Worm (Caenorhabditis elegans) whole organism, midembryonic: ENCODE data around the gene F26F4.5.

ENCODE experiments used
- T22C8.4 ChIP-seq: fragments of 200-800 bp; sonication (Bioruptor generic); IDR thresholded peaks from 2 replicates; pipeline ENCODE4 v1.3.6; 2022; ENCODE audit warnings: missing genetic modification characterization, missing compliant biosample characterization
- cog-1 ChIP-seq: sonication (generic microtip); optimal IDR thresholded peaks from 2 replicates; lab custom pipeline; 2016; ENCODE audit warnings: missing genetic modification characterization, missing compliant biosample characterization
- flt-1 ChIP-seq: fragments of 200-800 bp; sonication (Bioruptor generic); IDR thresholded peaks from 2 replicates; pipeline ENCODE4 v1.3.6; 2022; ENCODE audit warnings: missing genetic modification characterization, missing compliant biosample characterization
- klf-2 ChIP-seq: fragments of 200-800 bp; sonication (Bioruptor generic); conservative IDR thresholded peaks from 2 replicates; pipeline ENCODE4 v1.3.6; 2022; ENCODE audit warnings: missing genetic modification reagents, missing genetic modification characterization, missing compliant biosample characterization
- med-1 ChIP-seq: sonication (generic microtip); optimal IDR thresholded peaks from 2 replicates; lab custom pipeline; 2017; ENCODE audit warnings: missing genetic modification characterization, mild to moderate bottlenecking, missing compliant biosample characterization, antibody characterized with exemption, missing genetic modification reagents; ENCODE audit not compliant: insufficient read depth
- ref-1 ChIP-seq: fragments of 200-800 bp; sonication (Bioruptor generic); conservative IDR thresholded peaks from 2 replicates; pipeline ENCODE4 v1.3.6; 2022; ENCODE audit warnings: missing genetic modification reagents, missing genetic modification characterization, missing compliant biosample characterization
- tab-1 ChIP-seq: fragments of 200-800 bp; sonication (Bioruptor generic); IDR thresholded peaks from 2 replicates; pipeline ENCODE4 v1.3.6; 2022; ENCODE audit warnings: missing genetic modification characterization, missing compliant biosample characterization
- ztf-23 ChIP-seq: fragments of 200-800 bp; sonication (Bioruptor generic); IDR thresholded peaks from 2 replicates; pipeline ENCODE4 v1.3.6; 2022; ENCODE audit warnings: missing genetic modification reagents, missing genetic modification characterization, missing compliant biosample characterization
- ztf-29 ChIP-seq: fragments of 200-800 bp; sonication (Bioruptor generic); IDR thresholded peaks from 2 replicates; pipeline ENCODE4 v1.3.6; 2022; ENCODE audit warnings: missing genetic modification reagents, missing genetic modification characterization, missing compliant biosample characterization

Gene F26F4.5

ce11 chrIII:4859039-4859438, 32.0 kb downstream of the F26F4.5 start, which contains the start of gene C35D10.6:
TSS of gene C35D10.6 (plus strand) at chrIII:4859339.
- TF ChIP-seq ztf-23 (GFP tag; lab: Robert Waterston, UW) (no peak), cog-1 (no peak), ref-1 (GFP tag; lab: Robert Waterston, UW) (no peak), flt-1 (GFP tag; lab: Robert Waterston, UW) (no peak), T22C8.4 (GFP tag; lab: Robert Waterston, UW) (no peak), tab-1 (GFP tag; lab: Robert Waterston, UW) (no peak), ztf-29 (GFP tag; lab: Robert Waterston, UW) (no peak), med-1 (GFP tag; lab: Kevin White, UChicago) (no peak)

- TF ChIP-seq tab-1 (GFP tag; lab: Robert Waterston, UW) (no peak), ztf-23 (GFP tag; lab: Robert Waterston, UW) (no peak), flt-1 (GFP tag; lab: Robert Waterston, UW) (no peak), med-1 (GFP tag; lab: Kevin White, UChicago) (no peak), ztf-29 (GFP tag; lab: Robert Waterston, UW) (no peak), ref-1 (GFP tag; lab: Robert Waterston, UW) (no peak), T22C8.4 (GFP tag; lab: Robert Waterston, UW) (no peak), cog-1 (no peak), klf-2 (GFP tag; lab: Robert Waterston, UW) (no peak)
Measured at ce11 chrIII:4856992-4857391, 34.1 kb downstream of the F26F4.5 start.

- no peak for TF ChIP-seq ztf-29 (GFP tag; lab: Robert Waterston, UW)
- no peak for TF ChIP-seq ref-1 (GFP tag; lab: Robert Waterston, UW)
- TF ChIP-seq T22C8.4 (GFP tag; lab: Robert Waterston, UW), result no peak
- no peak for TF ChIP-seq tab-1 (GFP tag; lab: Robert Waterston, UW)
- no peak for TF ChIP-seq med-1 (GFP tag; lab: Kevin White, UChicago)
- TF ChIP-seq flt-1 (GFP tag; lab: Robert Waterston, UW), result no peak
- TF ChIP-seq cog-1, result no peak
- no peak for TF ChIP-seq klf-2 (GFP tag; lab: Robert Waterston, UW)
- TF ChIP-seq ztf-23 (GFP tag; lab: Robert Waterston, UW), result no peak
Measured at ce11 chrIII:4856109-4856508, 34.9 kb downstream of the F26F4.5 start, which contains the start of gene C35D10.7. TSS of gene C35D10.7 (plus strand) at chrIII:4856193.

ce11 chrIII:4854918-4855317, 36.1 kb downstream of the F26F4.5 start, which contains the start of gene C35D10.8:
TSS of gene C35D10.8 (plus strand) at chrIII:4855218.
- TF ChIP-seq tab-1 (GFP tag; lab: Robert Waterston, UW) (no peak), klf-2 (GFP tag; lab: Robert Waterston, UW) (no peak), flt-1 (GFP tag; lab: Robert Waterston, UW) (no peak), ztf-29 (GFP tag; lab: Robert Waterston, UW) (no peak), ztf-23 (GFP tag; lab: Robert Waterston, UW) (no peak), T22C8.4 (GFP tag; lab: Robert Waterston, UW) (no peak)

- TF ChIP-seq T22C8.4 (GFP tag; lab: Robert Waterston, UW) (no peak), ref-1 (GFP tag; lab: Robert Waterston, UW) (no peak), flt-1 (GFP tag; lab: Robert Waterston, UW) (no peak), ztf-29 (GFP tag; lab: Robert Waterston, UW) (no peak), klf-2 (GFP tag; lab: Robert Waterston, UW) (no peak)
Measured at ce11 chrIII:4852025-4852424, 39.0 kb downstream of the F26F4.5 start, which contains the start of gene ced-4. TSS of gene ced-4 (plus strand) at chrIII:4852325.

- TF ChIP-seq flt-1 (GFP tag; lab: Robert Waterston, UW) (no peak), klf-2 (GFP tag; lab: Robert Waterston, UW) (no peak), ref-1 (GFP tag; lab: Robert Waterston, UW) (no peak), ztf-23 (GFP tag; lab: Robert Waterston, UW) (no peak), med-1 (GFP tag; lab: Kevin White, UChicago) (no peak), tab-1 (GFP tag; lab: Robert Waterston, UW) (no peak), cog-1 (no peak), T22C8.4 (GFP tag; lab: Robert Waterston, UW) (no peak), ztf-29 (GFP tag; lab: Robert Waterston, UW) (no peak)
Measured at ce11 chrIII:4850139-4850538, 40.9 kb downstream of the F26F4.5 start, which contains the start of gene F26A1.1. TSS of gene F26A1.1 (plus strand) at chrIII:4850507.

ce11 chrIII:4849739-4850138, 41.3 kb downstream of the F26F4.5 start, which contains the start of gene nonu-1:
TSS of gene nonu-1 (minus strand) at chrIII:4849907.
- no peak for TF ChIP-seq ref-1 (GFP tag; lab: Robert Waterston, UW)
- TF ChIP-seq tab-1 (GFP tag; lab: Robert Waterston, UW), result no peak
- no peak for TF ChIP-seq med-1 (GFP tag; lab: Kevin White, UChicago)
- TF ChIP-seq flt-1 (GFP tag; lab: Robert Waterston, UW), result no peak
- TF ChIP-seq ztf-23 (GFP tag; lab: Robert Waterston, UW), result no peak
- no peak for TF ChIP-seq klf-2 (GFP tag; lab: Robert Waterston, UW)
- no peak for TF ChIP-seq cog-1
- no peak for TF ChIP-seq ztf-29 (GFP tag; lab: Robert Waterston, UW)
- TF ChIP-seq T22C8.4 (GFP tag; lab: Robert Waterston, UW), result no peak

ce11 chrIII:4844327-4844726, 46.7 kb downstream of the F26F4.5 start, which contains the start of the genes clec-157 and fkh-5:
TSS of gene clec-157 (minus strand) at chrIII:4844427.
TSS of gene fkh-5 (plus strand) at chrIII:4844662.
- TF ChIP-seq tab-1 (GFP tag; lab: Robert Waterston, UW) (no peak), klf-2 (GFP tag; lab: Robert Waterston, UW) (no peak), med-1 (GFP tag; lab: Kevin White, UChicago) (no peak), flt-1 (GFP tag; lab: Robert Waterston, UW) (no peak), T22C8.4 (GFP tag; lab: Robert Waterston, UW) (no peak)

- no peak for TF ChIP-seq cog-1
- TF ChIP-seq tab-1 (GFP tag; lab: Robert Waterston, UW), result no peak
- TF ChIP-seq klf-2 (GFP tag; lab: Robert Waterston, UW), result no peak
- TF ChIP-seq ztf-23 (GFP tag; lab: Robert Waterston, UW), result no peak
- TF ChIP-seq T22C8.4 (GFP tag; lab: Robert Waterston, UW), result no peak
- TF ChIP-seq ztf-29 (GFP tag; lab: Robert Waterston, UW), result no peak
- TF ChIP-seq ref-1 (GFP tag; lab: Robert Waterston, UW), result no peak
- no peak for TF ChIP-seq flt-1 (GFP tag; lab: Robert Waterston, UW)
- TF ChIP-seq med-1 (GFP tag; lab: Kevin White, UChicago), result no peak
Measured at ce11 chrIII:4842173-4842572, 48.9 kb downstream of the F26F4.5 start, which contains the start of gene clec-156. TSS of gene clec-156 (minus strand) at chrIII:4842273.
